Fruit fly (Drosophila melanogaster) whole organism, embryonic: ENCODE results near the gene cort.
A peak's percentile ranks its signal among the peaks of the same experiment; 100 is the strongest.

Experiments
- Adf1 ChIP-seq: fragments of 200-800 bp; sonication (Bioruptor generic); IDR thresholded peaks from 2 replicates; pipeline ENCODE4 v1.3.6; 2022; ENCODE audit warnings: missing biosample characterization, missing genetic modification characterization
- B-H2 ChIP-seq: fragments of 200-800 bp; sonication (Bioruptor generic); optimal IDR thresholded peaks from 2 replicates; lab custom pipeline; 2018; ENCODE audit warnings: missing biosample characterization, mild to moderate bottlenecking, missing genetic modification characterization
- CG11093 ChIP-seq: fragments of 200-800 bp; sonication (Bioruptor generic); IDR thresholded peaks from 3 replicates; pipeline ENCODE4 v1.3.6; 2022; ENCODE audit warnings: missing biosample characterization, missing genetic modification characterization
- CG12769 ChIP-seq: fragments of 200-800 bp; sonication (Bioruptor generic); optimal IDR thresholded peaks from 2 replicates; lab custom pipeline; 2019; ENCODE audit warnings: missing biosample characterization, mild to moderate bottlenecking, missing genetic modification characterization, moderate library complexity
- CG14050 ChIP-seq: fragments of 200-800 bp; sonication (Bioruptor generic); IDR thresholded peaks from 3 replicates; pipeline ENCODE4 v1.3.6; 2022; ENCODE audit warnings: missing biosample characterization, missing genetic modification characterization
- CG14441 ChIP-seq: fragments of 200-800 bp; sonication (Bioruptor generic); IDR thresholded peaks from 2 replicates; pipeline ENCODE4 v1.3.6; 2022; ENCODE audit warnings: missing biosample characterization, missing genetic modification characterization
- CG15073 ChIP-seq: fragments of 200-800 bp; sonication (Bioruptor generic); optimal IDR thresholded peaks from 2 replicates; lab custom pipeline; 2016; ENCODE audit warnings: missing biosample characterization, missing genetic modification characterization
- CG15269 ChIP-seq: fragments of 200-800 bp; sonication (Bioruptor generic); optimal IDR thresholded peaks from 2 replicates; lab custom pipeline; 2018; ENCODE audit warnings: missing biosample characterization, mild to moderate bottlenecking, missing genetic modification characterization, moderate library complexity
- CG15601 ChIP-seq: fragments of 200-800 bp; sonication (Bioruptor generic); optimal IDR thresholded peaks from 3 replicates; lab custom pipeline; 2019; ENCODE audit warnings: missing biosample characterization, mild to moderate bottlenecking, missing genetic modification characterization, moderate library complexity
- CG1602 ChIP-seq: fragments of 200-800 bp; sonication (Bioruptor generic); optimal IDR thresholded peaks from 3 replicates; lab custom pipeline; 2016; ENCODE audit warnings: missing biosample characterization, missing genetic modification characterization
- CG1792 ChIP-seq: fragments of 200-800 bp; sonication (Bioruptor generic); optimal IDR thresholded peaks from 2 replicates; lab custom pipeline; 2016; ENCODE audit warnings: missing biosample characterization, missing genetic modification characterization
- CG18011 ChIP-seq: fragments of 200-800 bp; sonication (Bioruptor generic); optimal IDR thresholded peaks from 2 replicates; lab custom pipeline; 2017; ENCODE audit warnings: missing biosample characterization, missing genetic modification characterization, mild to moderate bottlenecking, moderate library complexity, missing genotype
- CG1832 ChIP-seq: fragments of 200-800 bp; sonication (Bioruptor generic); optimal IDR thresholded peaks from 2 replicates; lab custom pipeline; 2017; ENCODE audit warnings: missing biosample characterization, mild to moderate bottlenecking, missing genetic modification characterization, inconsistent platforms
- CG18599 ChIP-seq: fragments of 200-800 bp; sonication (Bioruptor generic); optimal IDR thresholded peaks from 3 replicates; lab custom pipeline; 2017; ENCODE audit warnings: missing biosample characterization, missing genetic modification characterization, mild to moderate bottlenecking, moderate library complexity, missing genetic modification reagents
- CG18619 ChIP-seq: fragments of 200-800 bp; sonication (Bioruptor generic); optimal IDR thresholded peaks from 3 replicates; lab custom pipeline; 2017; ENCODE audit warnings: missing biosample characterization, mild to moderate bottlenecking, missing genetic modification characterization
- CG32772 ChIP-seq: fragments of 200-800 bp; sonication (Bioruptor generic); IDR thresholded peaks from 2 replicates; pipeline ENCODE4 v1.3.6; 2022; ENCODE audit warnings: missing biosample characterization, missing genetic modification characterization
- CG33213 ChIP-seq: fragments of 200-800 bp; sonication (Bioruptor generic); optimal IDR thresholded peaks from 3 replicates; lab custom pipeline; 2016; ENCODE audit warnings: missing biosample characterization, missing genetic modification characterization
- CG5245 ChIP-seq: fragments of 200-800 bp; sonication (Bioruptor generic); optimal IDR thresholded peaks from 3 replicates; lab custom pipeline; 2016; ENCODE audit warnings: missing biosample characterization, missing genetic modification characterization
- CG6175 ChIP-seq: fragments of 200-800 bp; sonication (Bioruptor generic); IDR thresholded peaks from 3 replicates; pipeline ENCODE4 v1.3.6; 2022; ENCODE audit warnings: missing biosample characterization, missing genetic modification characterization
- CG6254 ChIP-seq: fragments of 200-800 bp; sonication (Bioruptor generic); optimal IDR thresholded peaks from 3 replicates; lab custom pipeline; 2017; ENCODE audit warnings: mild to moderate bottlenecking, missing biosample characterization, missing genetic modification reagents, missing genetic modification characterization
- CG6765 ChIP-seq: fragments of 200-800 bp; sonication (Bioruptor generic); optimal IDR thresholded peaks from 3 replicates; lab custom pipeline; 2017; ENCODE audit warnings: missing biosample characterization, mild to moderate bottlenecking, missing genetic modification characterization
- CG7271 ChIP-seq: fragments of 200-800 bp; sonication (Bioruptor generic); optimal IDR thresholded peaks from 2 replicates; lab custom pipeline; 2018; ENCODE audit warnings: missing biosample characterization, mild to moderate bottlenecking, missing genetic modification characterization, moderate library complexity
- CG7928 ChIP-seq: fragments of 200-800 bp; sonication (Bioruptor generic); optimal IDR thresholded peaks from 2 replicates; lab custom pipeline; 2017; ENCODE audit warnings: missing biosample characterization, mild to moderate bottlenecking, missing genetic modification characterization
- Camta ChIP-seq: fragments of 200-800 bp; sonication (Bioruptor generic); optimal IDR thresholded peaks from 2 replicates; lab custom pipeline; 2016; ENCODE audit warnings: missing biosample characterization, missing genetic modification characterization
- Fer2 ChIP-seq: fragments of 200-800 bp; sonication (Bioruptor generic); optimal IDR thresholded peaks from 2 replicates; lab custom pipeline; 2018; ENCODE audit warnings: missing biosample characterization, mild to moderate bottlenecking, missing genetic modification characterization, moderate library complexity
- Jarid2 ChIP-seq: fragments of 200-800 bp; sonication (Bioruptor generic); optimal IDR thresholded peaks from 3 replicates; lab custom pipeline; 2017; ENCODE audit warnings: mild to moderate bottlenecking, missing biosample characterization, missing genetic modification reagents, missing genetic modification characterization
- Nf-YA ChIP-seq: fragments of 200-800 bp; sonication (Bioruptor generic); IDR thresholded peaks from 2 replicates; pipeline ENCODE4 v1.3.6; 2022; ENCODE audit warnings: missing biosample characterization, missing genetic modification characterization
- Oaz ChIP-seq: fragments of 200-800 bp; sonication (Bioruptor generic); IDR thresholded peaks from 2 replicates; pipeline ENCODE4 v1.3.6; 2022; ENCODE audit warnings: missing biosample characterization, missing genetic modification characterization
- Pdp1 ChIP-seq, 2 experiments: fragments of 200-800 bp; sonication (Bioruptor generic); optimal IDR thresholded peaks; 3 replicates each; lab custom pipeline; 2016; ENCODE audit warnings: missing biosample characterization in 2 of 2, missing genetic modification characterization in 2 of 2, mild to moderate bottlenecking in 1 of 2, moderate library complexity in 1 of 2
- Side ChIP-seq: fragments of 200-800 bp; sonication (Bioruptor generic); optimal IDR thresholded peaks from 2 replicates; lab custom pipeline; 2016; ENCODE audit warnings: missing biosample characterization, missing genetic modification characterization
- Tbp ChIP-seq: fragments of >200 bp; optimal IDR thresholded peaks from 2 replicates; lab custom pipeline; 2018; ENCODE audit warnings: missing biosample characterization, missing genetic modification characterization
- abd-A ChIP-seq: fragments of 200-800 bp; sonication (Bioruptor generic); optimal IDR thresholded peaks from 3 replicates; lab custom pipeline; 2019; ENCODE audit warnings: missing biosample characterization, mild to moderate bottlenecking, missing genetic modification characterization, moderate library complexity
- amos ChIP-seq: fragments of 200-800 bp; sonication (Bioruptor generic); IDR thresholded peaks from 2 replicates; pipeline ENCODE4 v1.3.6; 2022; ENCODE audit warnings: missing biosample characterization, missing genetic modification characterization; ENCODE audit not compliant: partially characterized antibody
- cato ChIP-seq: fragments of 200-800 bp; sonication (Bioruptor generic); optimal IDR thresholded peaks from 2 replicates; lab custom pipeline; 2016; ENCODE audit warnings: missing biosample characterization, missing genetic modification characterization, borderline replicate concordance
- dimm ChIP-seq: fragments of 200-800 bp; sonication (Bioruptor generic); IDR thresholded peaks from 2 replicates; pipeline ENCODE4 v1.3.6; 2022; ENCODE audit warnings: missing biosample characterization, missing genetic modification characterization
- knrl ChIP-seq: fragments of 200-800 bp; sonication (Bioruptor generic); IDR thresholded peaks from 3 replicates; pipeline ENCODE4 v1.3.6; 2022; ENCODE audit warnings: missing biosample characterization, missing genetic modification characterization; ENCODE audit not compliant: partially characterized antibody
- lab ChIP-seq: fragments of 200-800 bp; sonication (Bioruptor generic); optimal IDR thresholded peaks from 3 replicates; lab custom pipeline; 2017; ENCODE audit warnings: missing biosample characterization, missing genetic modification characterization, mild to moderate bottlenecking, moderate library complexity, missing genetic modification reagents
- lbe ChIP-seq: fragments of 200-800 bp; sonication (Bioruptor generic); optimal IDR thresholded peaks from 2 replicates; lab custom pipeline; 2016; ENCODE audit warnings: missing biosample characterization, mild to moderate bottlenecking, missing genetic modification characterization
- nmo ChIP-seq: fragments of 200-800 bp; sonication (Bioruptor generic); optimal IDR thresholded peaks from 2 replicates; lab custom pipeline; 2018; ENCODE audit warnings: missing biosample characterization, mild to moderate bottlenecking, missing genetic modification characterization, moderate library complexity
- nom ChIP-seq: fragments of 200-800 bp; sonication (Bioruptor generic); optimal IDR thresholded peaks from 2 replicates; lab custom pipeline; 2017; ENCODE audit warnings: missing biosample characterization, missing genetic modification characterization, mild to moderate bottlenecking, moderate library complexity, missing genetic modification reagents
- run ChIP-seq: fragments of 200-800 bp; sonication (Bioruptor generic); optimal IDR thresholded peaks from 3 replicates; lab custom pipeline; 2018; ENCODE audit warnings: missing biosample characterization, mild to moderate bottlenecking, missing genetic modification characterization
- tio ChIP-seq: fragments of 200-800 bp; sonication (Bioruptor generic); optimal IDR thresholded peaks from 2 replicates; lab custom pipeline; 2017; ENCODE audit warnings: missing biosample characterization, missing genetic modification characterization, inconsistent platforms
- tna ChIP-seq: fragments of 200-800 bp; sonication (Bioruptor generic); IDR thresholded peaks from 2 replicates; pipeline ENCODE4 v1.3.6; 2022; ENCODE audit warnings: missing biosample characterization, missing genetic modification characterization; ENCODE audit not compliant: partially characterized antibody
- trem ChIP-seq: fragments of 200-800 bp; optimal IDR thresholded peaks from 3 replicates; lab custom pipeline; 2019; ENCODE audit warnings: missing biosample characterization, mild to moderate bottlenecking, missing genetic modification characterization, moderate library complexity
- tup ChIP-seq: fragments of 200-800 bp; sonication (Bioruptor generic); optimal IDR thresholded peaks from 2 replicates; lab custom pipeline; 2016; ENCODE audit warnings: missing biosample characterization, mild to moderate bottlenecking, missing genetic modification characterization, moderate library complexity
- zen ChIP-seq: fragments of 200-800 bp; sonication (Bioruptor generic); optimal IDR thresholded peaks from 3 replicates; lab custom pipeline; 2018; ENCODE audit warnings: missing biosample characterization, mild to moderate bottlenecking, missing genetic modification characterization, moderate library complexity

The cort gene

dm6 chr2L:6683992-6684882 lies 7.8 kb upstream of the cort start, which contains the start of gene Nhe3 (continued):
- peak; percentile 84 for TF ChIP-seq Jarid2 (GFP tag; lab: Kevin White, UChicago)
- TF ChIP-seq CG6254 (GFP tag; lab: Kevin White, UChicago) = no peak
- TF ChIP-seq lbe (GFP tag; lab: Kevin White, UChicago) = peak; percentile 48
- peak; percentile 74 for TF ChIP-seq tup (GFP tag; lab: Kevin White, UChicago)
- peak; percentile 41 for TF ChIP-seq CG18599
- TF ChIP-seq Pdp1 (GFP tag; optimal IDR thresholded peaks at IDR 0.05; lab: Kevin White, UChicago) = peak; percentile 85 to 96
- TF ChIP-seq tna (GFP tag; lab: Robert Waterston, UW) = no peak
- TF ChIP-seq CG32772 (GFP tag; lab: Robert Waterston, UW) = peak; percentile 84
- TF ChIP-seq CG1832 (GFP tag; lab: Kevin White, UChicago) = no peak
- TF ChIP-seq CG6765 (GFP tag; lab: Kevin White, UChicago) = peak; percentile 60
- peak; percentile 67 for TF ChIP-seq CG18619 (GFP tag; lab: Kevin White, UChicago)
- TF ChIP-seq nom (GFP tag; lab: Kevin White, UChicago) = peak; percentile 49
- TF ChIP-seq Tbp (GFP tag; lab: Kevin White, UChicago) = no peak
- TF ChIP-seq dimm (GFP tag; lab: Robert Waterston, UW) = no peak; the same call in none of the 2 replicates
- peak; percentile 82 for TF ChIP-seq CG1602 (GFP tag; lab: Kevin White, UChicago)
- peak; percentile 61; the same call in 1 of the 3 replicates for TF ChIP-seq knrl (GFP tag; lab: Robert Waterston, UW)
- peak; percentile 68 for TF ChIP-seq zen (tag; lab: Kevin White, UChicago)
- TF ChIP-seq CG11093 = peak; percentile 83; the same call in 2 of the 3 replicates
- TF ChIP-seq CG7271 (tag; lab: Kevin White, UChicago) = peak; percentile 28
- peak; percentile 54; the same call in 1 of the 2 replicates for TF ChIP-seq Oaz (GFP tag; lab: Robert Waterston, UW)
- peak; percentile 46 for TF ChIP-seq CG7928 (GFP tag; lab: Kevin White, UChicago)
- TF ChIP-seq CG6175 (GFP tag; lab: Robert Waterston, UW) = 0 out of 3 replicates have a peak, but pooled peaks have one; percentile 42
- peak; percentile 54 for TF ChIP-seq CG18011 (GFP tag; lab: Kevin White, UChicago)
- TF ChIP-seq abd-A (tag; lab: Kevin White, UChicago) = no peak
- peak; percentile 73 for TF ChIP-seq trem (tag; lab: Kevin White, UChicago)
- peak; percentile 69 for TF ChIP-seq Side (GFP tag; lab: Kevin White, UChicago)
- TF ChIP-seq lab (GFP tag; lab: Kevin White, UChicago) = no peak
- TF ChIP-seq CG15601 (tag; lab: Kevin White, UChicago) = peak; percentile 57
- peak; percentile 76 for TF ChIP-seq tio (GFP tag; lab: Kevin White, UChicago)
- peak; percentile 37; the same call in 1 of the 2 replicates for TF ChIP-seq Adf1
- peak; percentile 50 for TF ChIP-seq cato (GFP tag; lab: Kevin White, UChicago)
- TF ChIP-seq CG15269 (tag; lab: Kevin White, UChicago) = no peak
- TF ChIP-seq Camta = peak; percentile 60
- TF ChIP-seq amos = peak; percentile 42
- TF ChIP-seq CG5245 (GFP tag; lab: Kevin White, UChicago) = peak; percentile 66
- peak; percentile 84 for TF ChIP-seq nmo (GFP tag; lab: Kevin White, UChicago)
- peak; percentile 41 for TF ChIP-seq Fer2
- TF ChIP-seq run (tag; lab: Kevin White, UChicago) = peak; percentile 36
- TF ChIP-seq CG1792 (GFP tag; lab: Kevin White, UChicago) = peak; percentile 59
- TF ChIP-seq Nf-YA (GFP tag; lab: Robert Waterston, UW) = no peak
- peak; percentile 42 for TF ChIP-seq CG33213
- TF ChIP-seq B-H2 (GFP tag; lab: Kevin White, UChicago) = peak; percentile 67
- no peak for TF ChIP-seq CG15073 (GFP tag; lab: Kevin White, UChicago)
- TF ChIP-seq CG14441 (GFP tag; lab: Robert Waterston, UW) = peak; percentile 86
- TF ChIP-seq CG14050 (GFP tag; lab: Robert Waterston, UW) = peak; percentile 67; the same call in 2 of the 3 replicates
- TF ChIP-seq CG12769 (tag; lab: Kevin White, UChicago) = peak; percentile 75
